Worm (Caenorhabditis elegans) whole organism, L4 larva: Measurements from ENCODE around the gene cyp-34A1.

ENCODE experiments used
- ama-1 ChIP-seq: fragments of 150-350 bp; optimal IDR thresholded peaks from 2 replicates; lab custom pipeline; 2014; ENCODE audit warnings: inconsistent platforms, mixed read lengths
- ceh-20 ChIP-seq: fragments of 200-800 bp; sonication (Bioruptor generic); IDR thresholded peaks from 2 replicates; pipeline ENCODE4 v1.3.6; 2022; ENCODE audit warnings: missing genetic modification reagents, missing genetic modification characterization, missing compliant biosample characterization
- ceh-82 ChIP-seq: sonication (generic microtip); optimal IDR thresholded peaks from 2 replicates; lab custom pipeline; 2017; ENCODE audit warnings: missing biosample characterization, missing genetic modification characterization
- daf-19 ChIP-seq: fragments of 200-800 bp; sonication (Bioruptor generic); conservative IDR thresholded peaks from 2 replicates; pipeline ENCODE4 v1.3.6; 2022; ENCODE audit warnings: missing genetic modification characterization, missing compliant biosample characterization
- dpl-1 ChIP-seq: fragments of 150-350 bp; optimal IDR thresholded peaks from 2 replicates; lab custom pipeline; 2014; ENCODE audit warnings: missing biosample characterization, missing genetic modification reagents, missing genetic modification characterization
- egl-27 ChIP-seq: sonication (generic microtip); optimal IDR thresholded peaks from 3 replicates; lab custom pipeline; 2017; ENCODE audit warnings: missing biosample characterization, missing genetic modification reagents, missing genetic modification characterization
- fkh-10 ChIP-seq: fragments of 150-350 bp; optimal IDR thresholded peaks from 2 replicates; lab custom pipeline; 2014; ENCODE audit warnings: missing biosample characterization, missing genetic modification reagents, missing genetic modification characterization
- jun-1 ChIP-seq: fragments of 150-350 bp; optimal IDR thresholded peaks from 2 replicates; lab custom pipeline; 2014; ENCODE audit warnings: missing biosample characterization, missing genetic modification reagents, missing genetic modification characterization
- mep-1 ChIP-seq: fragments of 150-350 bp; sonication (generic microtip); optimal IDR thresholded peaks from 3 replicates; lab custom pipeline; 2014; ENCODE audit warnings: missing biosample characterization, missing genetic modification characterization
- unc-62 ChIP-seq, 3 experiments: fragments of 150-350 bp in 1 of 3; sonication (generic microtip); optimal IDR thresholded peaks in 2 of 3; peaks in 1 of 3; 1 replicate in 1 of 3; 2 replicates in 2 of 3; lab custom pipeline; 2014 to 2017; ENCODE audit warnings: missing biosample characterization in 3 of 3, missing genetic modification characterization in 3 of 3, missing genetic modification reagents in 3 of 3, missing genotype in 1 of 3
- zag-1 ChIP-seq: fragments of 150-350 bp; optimal IDR thresholded peaks from 2 replicates; lab custom pipeline; 2014; ENCODE audit warnings: missing biosample characterization, missing genetic modification characterization
- zip-11 ChIP-seq: fragments of 200-800 bp; sonication (Bioruptor generic); IDR thresholded peaks from 2 replicates; pipeline ENCODE4 v1.3.6; 2022; ENCODE audit warnings: missing genetic modification characterization, missing compliant biosample characterization
- ztf-11 ChIP-seq: fragments of 150-350 bp; optimal IDR thresholded peaks from 2 replicates; lab custom pipeline; 2014; ENCODE audit warnings: missing biosample characterization, missing genetic modification characterization

ce11 chrV:15259049-15259448, 28.7 kb downstream of the cyp-34A1 start, which contains the start of gene srsx-37:
- TF ChIP-seq ceh-82 (tag; lab: Kevin White, UChicago), result no peak
- TF ChIP-seq zip-11 (GFP tag; lab: Robert Waterston, UW), result no peak
- TF ChIP-seq dpl-1, result no peak
- TF ChIP-seq daf-19 (GFP tag; lab: Robert Waterston, UW), result no peak
- TF ChIP-seq fkh-10 (GFP tag; lab: Kevin White, UChicago), result no peak
- no peak for TF ChIP-seq ceh-20 (GFP tag; lab: Robert Waterston, UW)
- TF ChIP-seq egl-27 (tag; lab: Kevin White, UChicago), result no peak
- TF ChIP-seq zag-1 (tag; lab: Kevin White, UChicago), result no peak
- no peak for TF ChIP-seq ama-1 (lab: Kevin White, UChicago)
- TF ChIP-seq ztf-11, result no peak
- no peak for TF ChIP-seq unc-62 (GFP tag; optimal IDR thresholded peaks at IDR 0.05 in 1 of 2; lab: Kevin White, UChicago)
- no peak for TF ChIP-seq unc-62 (tag; optimal IDR thresholded peaks at IDR 0.05; lab: Kevin White, UChicago)
- TF ChIP-seq mep-1 (tag; lab: Kevin White, UChicago), result no peak
- TF ChIP-seq jun-1, result no peak
